Worm (Caenorhabditis elegans) whole organism, L2 larva: Measurements from ENCODE around the gene C07E3.8.

Source experiments
- C34F6.9 ChIP-seq: fragments of 150-350 bp; optimal IDR thresholded peaks from 2 replicates; lab custom pipeline; 2014; ENCODE audit warnings: missing biosample characterization, missing genetic modification characterization
- R02D3.7 ChIP-seq: fragments of 150-350 bp; optimal IDR thresholded peaks from 2 replicates; lab custom pipeline; 2014; ENCODE audit warnings: missing biosample characterization, missing genetic modification characterization
- Y55F3AM.14 ChIP-seq: fragments of 200-800 bp; sonication (Bioruptor generic); optimal IDR thresholded peaks from 2 replicates; lab custom pipeline; 2018; ENCODE audit warnings: mild to moderate bottlenecking, missing genetic modification characterization, missing compliant biosample characterization
- ZK546.5 ChIP-seq: sonication (generic microtip); optimal IDR thresholded peaks from 2 replicates; lab custom pipeline; 2017; ENCODE audit warnings: missing biosample characterization, missing genetic modification characterization
- alr-1 ChIP-seq: fragments of 150-350 bp; optimal IDR thresholded peaks from 2 replicates; lab custom pipeline; 2014; ENCODE audit warnings: missing biosample characterization, missing genetic modification characterization
- aly-2 ChIP-seq: fragments of 150-350 bp; optimal IDR thresholded peaks from 2 replicates; lab custom pipeline; 2014; ENCODE audit warnings: missing biosample characterization, missing genetic modification characterization
- ama-1 ChIP-seq: fragments of 150-350 bp; optimal IDR thresholded peaks from 2 replicates; lab custom pipeline; 2018; ENCODE audit warnings: inconsistent platforms
- blmp-1 ChIP-seq: sonication (generic microtip); optimal IDR thresholded peaks from 2 replicates; lab custom pipeline; 2017; ENCODE audit warnings: missing genetic modification characterization, mild to moderate bottlenecking, missing compliant biosample characterization, antibody characterized with exemption, moderate library complexity; ENCODE audit not compliant: insufficient read depth
- ceh-82 ChIP-seq: fragments of 150-350 bp; optimal IDR thresholded peaks from 2 replicates; lab custom pipeline; 2014; ENCODE audit warnings: missing biosample characterization, missing genetic modification characterization
- crh-2 ChIP-seq: sonication (generic microtip); optimal IDR thresholded peaks from 2 replicates; lab custom pipeline; 2017; ENCODE audit warnings: missing biosample characterization, missing genetic modification characterization
- dmd-4 ChIP-seq: sonication (generic microtip); optimal IDR thresholded peaks from 2 replicates; lab custom pipeline; 2017; ENCODE audit warnings: missing biosample characterization, missing genetic modification characterization
- egl-27 ChIP-seq: sonication (generic microtip); optimal IDR thresholded peaks from 3 replicates; lab custom pipeline; 2017; ENCODE audit warnings: missing biosample characterization, missing genetic modification reagents, missing genetic modification characterization
- elt-1 ChIP-seq: fragments of 150-350 bp; optimal IDR thresholded peaks from 2 replicates; lab custom pipeline; 2014; ENCODE audit warnings: missing biosample characterization, missing genetic modification characterization
- gmeb-1 ChIP-seq: fragments of 150-350 bp; optimal IDR thresholded peaks from 2 replicates; lab custom pipeline; 2014; ENCODE audit warnings: missing biosample characterization, missing genetic modification characterization
- lin-11 ChIP-seq: fragments of 150-350 bp; sonication (generic microtip); optimal IDR thresholded peaks from 2 replicates; lab custom pipeline; 2014; ENCODE audit warnings: missing biosample characterization, missing genetic modification characterization, inconsistent platforms, mixed read lengths
- lin-13 ChIP-seq: fragments of 150-350 bp; optimal IDR thresholded peaks from 2 replicates; lab custom pipeline; 2014; ENCODE audit warnings: missing biosample characterization, missing genetic modification reagents, missing genetic modification characterization
- lsy-2 ChIP-seq, 2 experiments: fragments of 150-350 bp in 1 of 2; sonication (generic microtip) in 1 of 2; optimal IDR thresholded peaks; 2 replicates each; lab custom pipeline; 2014 to 2017; ENCODE audit warnings: missing biosample characterization in 2 of 2, missing genetic modification characterization in 2 of 2
- mab-5 ChIP-seq: fragments of 150-350 bp; optimal IDR thresholded peaks from 2 replicates; lab custom pipeline; 2014; ENCODE audit warnings: missing biosample characterization, missing genetic modification characterization
- mbf-1 ChIP-seq: sonication (generic microtip); optimal IDR thresholded peaks from 2 replicates; lab custom pipeline; 2017; ENCODE audit warnings: missing biosample characterization, missing genetic modification characterization
- nhr-11 ChIP-seq: fragments of 150-350 bp; optimal IDR thresholded peaks from 2 replicates; lab custom pipeline; 2014; ENCODE audit warnings: missing biosample characterization, missing genetic modification characterization
- nhr-12 ChIP-seq: fragments of 150-350 bp; optimal IDR thresholded peaks from 2 replicates; lab custom pipeline; 2014; ENCODE audit warnings: missing biosample characterization, missing genetic modification characterization
- nhr-129 ChIP-seq: fragments of 150-350 bp; optimal IDR thresholded peaks from 2 replicates; lab custom pipeline; 2014; ENCODE audit warnings: missing biosample characterization, missing genetic modification characterization
- nhr-21 ChIP-seq: fragments of 150-350 bp; optimal IDR thresholded peaks from 2 replicates; lab custom pipeline; 2014; ENCODE audit warnings: missing biosample characterization, missing genetic modification characterization
- nhr-237 ChIP-seq: fragments of 150-350 bp; optimal IDR thresholded peaks from 2 replicates; lab custom pipeline; 2014; ENCODE audit warnings: missing biosample characterization, missing genetic modification characterization
- nhr-25 ChIP-seq: fragments of 150-350 bp; sonication (generic microtip); optimal IDR thresholded peaks from 3 replicates; lab custom pipeline; 2014; ENCODE audit warnings: missing biosample characterization, missing genetic modification characterization
- nhr-6 ChIP-seq: fragments of 150-350 bp; optimal IDR thresholded peaks from 2 replicates; lab custom pipeline; 2014; ENCODE audit warnings: missing biosample characterization, missing genetic modification characterization
- nhr-77 ChIP-seq: fragments of 150-350 bp; optimal IDR thresholded peaks from 2 replicates; lab custom pipeline; 2014; ENCODE audit warnings: missing biosample characterization, missing genetic modification characterization
- sem-4 ChIP-seq: fragments of 150-350 bp; optimal IDR thresholded peaks from 2 replicates; lab custom pipeline; 2014; ENCODE audit warnings: missing biosample characterization, missing genetic modification reagents, missing genetic modification characterization
- skn-1 ChIP-seq: sonication (generic microtip); optimal IDR thresholded peaks from 2 replicates; lab custom pipeline; 2017; ENCODE audit warnings: missing biosample characterization, missing genetic modification characterization
- sma-3 ChIP-seq: sonication (generic microtip); optimal IDR thresholded peaks from 2 replicates; lab custom pipeline; 2016; ENCODE audit warnings: missing genetic modification reagents, missing genetic modification characterization, missing compliant biosample characterization
- sma-9 ChIP-seq, 2 experiments: fragments of 150-350 bp in 1 of 2; sonication (generic microtip) in 1 of 2; optimal IDR thresholded peaks; 2 replicates each; lab custom pipeline; 2014 to 2016; ENCODE audit warnings: missing genetic modification characterization in 2 of 2, mild to moderate bottlenecking in 1 of 2, missing biosample characterization in 1 of 2, missing compliant biosample characterization in 1 of 2, missing genetic modification reagents in 1 of 2, moderate library complexity in 1 of 2
- snpc-4 ChIP-seq: fragments of 150-350 bp; optimal IDR thresholded peaks from 2 replicates; lab custom pipeline; 2014; ENCODE audit warnings: missing biosample characterization, missing genetic modification characterization
- unc-39 ChIP-seq: fragments of 150-350 bp; optimal IDR thresholded peaks from 2 replicates; lab custom pipeline; 2014; ENCODE audit warnings: missing biosample characterization, missing genetic modification characterization
- unc-55 ChIP-seq: fragments of 150-350 bp; sonication (generic microtip); optimal IDR thresholded peaks from 3 replicates; lab custom pipeline; 2014; ENCODE audit warnings: missing biosample characterization, missing genetic modification reagents, missing genetic modification characterization
- unc-62 ChIP-seq: fragments of 150-350 bp; optimal IDR thresholded peaks from 2 replicates; lab custom pipeline; 2014; ENCODE audit warnings: missing biosample characterization, missing genetic modification reagents, missing genetic modification characterization
- ztf-1 ChIP-seq: fragments of 200-800 bp; sonication (Bioruptor generic); conservative IDR thresholded peaks from 2 replicates; pipeline ENCODE4 v1.3.6; 2022; ENCODE audit warnings: missing genetic modification characterization, missing compliant biosample characterization
- ztf-4 ChIP-seq: fragments of 150-350 bp; optimal IDR thresholded peaks from 2 replicates; lab custom pipeline; 2014; ENCODE audit warnings: missing biosample characterization, missing genetic modification characterization

Gene C07E3.8

DNA sequence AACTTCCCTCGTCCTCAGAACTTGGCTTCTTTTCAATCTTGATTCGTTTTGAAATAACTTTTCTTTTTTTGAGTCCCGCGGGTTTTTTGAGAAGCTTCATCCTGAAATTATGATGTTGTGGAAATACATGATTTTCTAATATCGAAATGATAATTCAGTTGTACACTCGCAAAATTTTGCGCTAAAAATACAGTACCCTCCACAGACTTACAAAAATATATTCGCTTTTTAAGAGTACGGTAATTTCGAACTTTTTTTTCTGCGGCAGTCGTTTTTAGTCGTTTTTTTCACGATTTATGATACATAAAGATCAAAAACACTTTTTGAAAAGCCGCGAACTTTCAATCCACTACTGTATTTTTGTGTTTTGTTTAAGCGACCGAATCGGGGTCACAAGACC is 7.1 kb upstream of the C07E3.8 start, which contains the start of gene pro-2:
Gene pro-2 (minus strand): TSS at position 101 of the 400 bp plus-strand sequence.
- TF ChIP-seq nhr-129 (no peak), nhr-237 (tag; lab: Kevin White, UChicago) (no peak), lin-13 (GFP tag; lab: Kevin White, UChicago) (no peak), ceh-82 (tag; lab: Kevin White, UChicago) (no peak), alr-1 (tag; lab: Kevin White, UChicago) (no peak), nhr-21 (tag; lab: Kevin White, UChicago) (no peak)

DNA sequence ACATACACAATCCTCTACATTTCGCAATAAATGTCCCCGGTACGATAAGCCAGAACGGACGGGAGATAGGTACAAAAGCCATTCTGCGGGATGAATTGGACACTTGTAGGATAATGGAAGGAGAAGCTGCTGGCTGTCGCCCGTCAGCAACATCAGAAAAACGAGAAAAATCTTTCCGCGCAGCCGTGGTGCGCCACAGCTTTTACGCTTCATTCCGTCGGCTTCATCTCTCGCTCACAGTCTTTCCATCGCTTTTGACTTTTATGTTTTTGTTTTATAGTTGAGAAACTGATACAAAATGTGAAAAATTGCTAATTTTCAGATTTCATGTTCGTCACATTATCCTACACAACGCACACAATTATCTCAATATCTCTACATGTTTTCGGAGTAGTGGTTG is 6.0 kb upstream of the C07E3.8 start, which contains the start of gene C07E3.10:
Gene C07E3.10 (plus strand): TSS at position 301 of the 400 bp plus-strand sequence.
- TF ChIP-seq unc-39 (tag; lab: Kevin White, UChicago) (no peak), R02D3.7 (tag; lab: Kevin White, UChicago) (no peak), blmp-1 (tag; lab: Kevin White, UChicago) (no peak), lsy-2 (tag; optimal IDR thresholded peaks at IDR 0.05; lab: Kevin White, UChicago) (no peak), ztf-4 (tag; lab: Kevin White, UChicago) (no peak), snpc-4 (tag; lab: Kevin White, UChicago) (no peak), elt-1 (no peak), sma-3 (GFP tag; lab: Kevin White, UChicago) (no peak), lin-11 (no peak), sma-9 (GFP tag; optimal IDR thresholded peaks at IDR 0.05; lab: Kevin White, UChicago) (no peak), sma-9 (tag; optimal IDR thresholded peaks at IDR 0.05; lab: Kevin White, UChicago) (no peak), unc-62 (GFP tag; lab: Kevin White, UChicago) (no peak), ceh-82 (tag; lab: Kevin White, UChicago) (no peak), nhr-129 (no peak), ama-1 (lab: Kevin White, UChicago) (no peak), lin-13 (GFP tag; lab: Kevin White, UChicago) (no peak)

DNA sequence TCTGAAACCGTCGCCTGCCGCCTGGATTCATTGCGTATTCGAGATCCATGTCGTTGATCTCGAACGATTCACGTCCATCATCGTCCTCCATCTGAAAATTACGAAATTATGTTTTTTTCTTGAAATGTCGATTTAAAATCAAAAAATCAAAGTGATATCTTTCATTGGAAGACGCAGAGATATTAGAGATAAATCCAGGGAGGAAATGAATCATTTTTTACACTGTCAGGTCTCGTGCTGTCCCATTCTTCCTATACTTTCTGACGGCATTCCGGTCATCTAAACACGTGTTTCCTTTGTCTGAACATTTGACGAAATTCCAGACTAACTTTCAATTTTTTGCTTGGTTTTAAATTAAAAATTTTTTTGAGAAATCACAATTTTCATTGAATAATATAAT is 2.1 kb upstream of the C07E3.8 start, which contains the start of gene stip-1:
Gene stip-1 (minus strand): TSS at position 98 of the 400 bp plus-strand sequence.
- peak; percentile 24 for TF ChIP-seq mab-5 (tag; lab: Kevin White, UChicago)
- TF ChIP-seq ama-1 (lab: Kevin White, UChicago) = no peak

DNA sequence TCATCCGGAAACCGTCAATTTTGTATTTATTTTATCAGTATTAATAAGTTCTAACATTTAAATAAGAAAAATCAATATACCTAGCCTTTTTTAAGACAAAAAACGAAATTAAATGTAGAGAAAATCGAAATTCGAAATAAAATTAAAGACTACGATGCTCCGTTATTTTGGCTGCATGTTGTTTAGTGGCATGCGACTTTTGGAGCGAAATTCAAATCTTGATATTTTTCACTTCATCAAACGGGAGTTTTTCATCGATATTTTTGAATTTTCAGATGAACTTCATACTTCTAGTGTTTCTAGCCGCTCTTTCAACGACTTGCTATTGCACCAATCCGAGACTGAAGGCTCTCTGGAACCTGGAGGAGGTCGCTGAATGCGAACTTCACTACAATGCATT is 1.6 kb upstream of the C07E3.8 start, which contains the start of gene C07E3.9:
Gene C07E3.9 (plus strand): TSS at position 270 of the 400 bp plus-strand sequence.
- TF ChIP-seq nhr-11 (tag; lab: Kevin White, UChicago) (no peak), ZK546.5 (no peak), nhr-129 (peak; percentile 50), skn-1 (tag; lab: Kevin White, UChicago) (peak; percentile 9), nhr-237 (tag; lab: Kevin White, UChicago) (no peak), R02D3.7 (tag; lab: Kevin White, UChicago) (peak; percentile 8), Y55F3AM.14 (GFP tag; lab: Kevin White, UChicago) (no peak), C34F6.9 (peak; percentile 56), unc-55 (peak; percentile 74), lsy-2 (tag; optimal IDR thresholded peaks at IDR 0.05; lab: Kevin White, UChicago) (peak; percentile 4 to 72), ceh-82 (tag; lab: Kevin White, UChicago) (no peak), egl-27 (no peak), gmeb-1 (tag; lab: Kevin White, UChicago) (peak; percentile 91), aly-2 (tag; lab: Kevin White, UChicago) (no peak), lin-13 (GFP tag; lab: Kevin White, UChicago) (no peak), ztf-4 (tag; lab: Kevin White, UChicago) (no peak), blmp-1 (tag; lab: Kevin White, UChicago) (no peak), crh-2 (tag; lab: Kevin White, UChicago) (no peak)

DNA sequence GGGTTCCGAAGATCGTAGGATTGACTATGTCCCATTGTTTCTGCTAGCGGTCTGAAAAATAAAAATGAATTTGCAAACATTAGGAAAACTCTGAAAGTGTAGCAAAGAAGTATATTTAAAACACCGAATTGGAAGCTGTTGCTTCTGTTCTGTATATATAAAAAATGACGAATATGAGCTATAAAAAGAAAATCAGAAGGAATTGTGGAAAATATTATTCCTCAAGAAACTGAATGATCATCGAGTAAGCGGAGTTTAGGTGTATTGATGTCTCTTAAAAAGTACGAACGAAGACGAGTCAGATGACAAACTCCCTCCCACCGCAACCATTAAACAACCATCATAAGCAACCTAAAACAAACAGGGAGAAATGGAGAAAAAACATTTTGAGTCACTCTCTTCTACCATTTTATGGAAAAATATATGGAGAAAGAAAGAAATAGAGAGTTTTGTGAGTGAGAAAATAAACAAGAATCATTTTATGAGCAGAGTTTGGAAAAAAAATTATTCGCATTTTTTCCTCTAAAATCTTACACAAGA is 5.5 kb downstream of the C07E3.8 start, which contains the start of gene C07E3.3:
Gene C07E3.3 (minus strand): TSS at position 51 of the 540 bp plus-strand sequence.
- TF ChIP-seq unc-62 (GFP tag; lab: Kevin White, UChicago) (no peak), unc-55 (no peak), nhr-12 (tag; lab: Kevin White, UChicago) (no peak), sem-4 (no peak), crh-2 (tag; lab: Kevin White, UChicago) (no peak), nhr-77 (no peak), egl-27 (no peak), mbf-1 (no peak), ztf-1 (no peak), nhr-25 (no peak), aly-2 (tag; lab: Kevin White, UChicago) (no peak), R02D3.7 (tag; lab: Kevin White, UChicago) (no peak), skn-1 (tag; lab: Kevin White, UChicago) (no peak), snpc-4 (tag; lab: Kevin White, UChicago) (no peak), mab-5 (tag; lab: Kevin White, UChicago) (no peak), nhr-6 (tag; lab: Kevin White, UChicago) (no peak), sma-3 (GFP tag; lab: Kevin White, UChicago) (no peak), lin-11 (no peak), dmd-4 (tag; lab: Kevin White, UChicago) (no peak)
